Worm (Caenorhabditis elegans) whole organism, young adult: ENCODE data around the gene jtr-1.

Experiments
- B0019.2 ChIP-seq: fragments of 200-800 bp; sonication (Bioruptor generic); conservative IDR thresholded peaks from 2 replicates; pipeline ENCODE4 v1.3.6; 2022; ENCODE audit warnings: missing genetic modification reagents, missing genetic modification characterization, missing compliant biosample characterization
- D2030.7 ChIP-seq: fragments of 200-800 bp; sonication (Bioruptor generic); IDR thresholded peaks from 2 replicates; pipeline ENCODE4 v1.3.6; 2022; ENCODE audit warnings: missing genetic modification reagents, missing genetic modification characterization, missing compliant biosample characterization
- F22D6.2 ChIP-seq: sonication (generic microtip); optimal IDR thresholded peaks from 2 replicates; lab custom pipeline; 2016; ENCODE audit warnings: mild to moderate bottlenecking, missing genetic modification characterization, missing compliant biosample characterization
- F37B4.10 ChIP-seq: fragments of 200-800 bp; sonication (Bioruptor generic); IDR thresholded peaks from 2 replicates; pipeline ENCODE4 v1.3.6; 2022; ENCODE audit warnings: missing genetic modification characterization, missing compliant biosample characterization
- F39B2.1 ChIP-seq: fragments of 200-800 bp; sonication (Bioruptor generic); IDR thresholded peaks from 2 replicates; pipeline ENCODE4 v1.3.6; 2022; ENCODE audit warnings: missing genetic modification reagents, missing genetic modification characterization, missing compliant biosample characterization
- F49E8.2 ChIP-seq: sonication (generic microtip); optimal IDR thresholded peaks from 3 replicates; lab custom pipeline; 2017; ENCODE audit warnings: missing genetic modification characterization, mild to moderate bottlenecking, missing compliant biosample characterization, antibody characterized with exemption, moderate library complexity; ENCODE audit not compliant: insufficient read depth
- K11D2.4 ChIP-seq: fragments of 200-800 bp; sonication (Bioruptor generic); IDR thresholded peaks from 2 replicates; pipeline ENCODE4 v1.3.6; 2022; ENCODE audit warnings: missing genetic modification reagents, missing genetic modification characterization, missing compliant biosample characterization
- K12H6.12 ChIP-seq: fragments of 200-800 bp; sonication (Bioruptor generic); optimal IDR thresholded peaks from 2 replicates; lab custom pipeline; 2018; ENCODE audit warnings: mild to moderate bottlenecking, missing genetic modification characterization, missing compliant biosample characterization
- Y79H2A.3 ChIP-seq: fragments of 200-800 bp; sonication (Bioruptor generic); conservative IDR thresholded peaks from 2 replicates; pipeline ENCODE4 v1.3.6; 2022; ENCODE audit warnings: missing genetic modification reagents, missing genetic modification characterization, missing compliant biosample characterization
- Y95B8A.8 ChIP-seq: fragments of 200-800 bp; sonication (Bioruptor generic); IDR thresholded peaks from 2 replicates; pipeline ENCODE4 v1.3.6; 2022; ENCODE audit warnings: missing genetic modification reagents, missing genetic modification characterization, missing compliant biosample characterization
- ama-1 ChIP-seq, 3 experiments: fragments of 150-350 bp in 1 of 3; sonication (generic microtip) in 2 of 3; optimal IDR thresholded peaks; 2 replicates each; lab custom pipeline; 2014 to 2018; ENCODE audit warnings: missing biosample characterization in 2 of 3, missing genetic modification characterization in 2 of 3, missing genetic modification reagents in 2 of 3
- aptf-3 ChIP-seq: fragments of 200-800 bp; sonication (Bioruptor generic); IDR thresholded peaks from 2 replicates; pipeline ENCODE4 v1.3.6; 2022; ENCODE audit warnings: missing genetic modification characterization, missing compliant biosample characterization
- athp-1 ChIP-seq: sonication (generic microtip); optimal IDR thresholded peaks from 2 replicates; lab custom pipeline; 2017; ENCODE audit warnings: mild to moderate bottlenecking, missing genetic modification characterization, missing compliant biosample characterization
- attf-6 ChIP-seq: fragments of 200-800 bp; sonication (Bioruptor generic); IDR thresholded peaks from 2 replicates; pipeline ENCODE4 v1.3.6; 2022; ENCODE audit warnings: missing genetic modification reagents, missing genetic modification characterization, missing compliant biosample characterization
- bed-2 ChIP-seq: fragments of 200-800 bp; sonication (Bioruptor generic); IDR thresholded peaks from 2 replicates; pipeline ENCODE4 v1.3.6; 2022; ENCODE audit warnings: missing genetic modification reagents, missing genetic modification characterization, missing compliant biosample characterization
- ceh-27 ChIP-seq: fragments of 200-800 bp; sonication (Bioruptor generic); optimal IDR thresholded peaks from 2 replicates; lab custom pipeline; 2018; ENCODE audit warnings: mild to moderate bottlenecking, missing genetic modification characterization, moderate library complexity, missing compliant biosample characterization
- ceh-79 ChIP-seq: sonication (generic microtip); optimal IDR thresholded peaks from 2 replicates; lab custom pipeline; 2017; ENCODE audit warnings: mild to moderate bottlenecking, missing genetic modification characterization, missing compliant biosample characterization
- chd-7 ChIP-seq: sonication (generic microtip); optimal IDR thresholded peaks from 2 replicates; lab custom pipeline; 2016; ENCODE audit warnings: mild to moderate bottlenecking, missing genetic modification characterization, moderate library complexity, missing compliant biosample characterization
- dox-1 ChIP-seq: fragments of 200-800 bp; sonication (Bioruptor generic); IDR thresholded peaks from 2 replicates; pipeline ENCODE4 v1.3.6; 2022; ENCODE audit warnings: missing genetic modification reagents, missing genetic modification characterization, missing compliant biosample characterization
- efl-1 ChIP-seq: fragments of 150-350 bp; optimal IDR thresholded peaks from 2 replicates; lab custom pipeline; 2014; ENCODE audit warnings: missing biosample characterization, missing genetic modification reagents, missing genetic modification characterization
- him-1 ChIP-seq: sonication (generic microtip); optimal IDR thresholded peaks from 2 replicates; lab custom pipeline; 2016; ENCODE audit warnings: missing genotype, missing genetic modification reagents, missing genetic modification characterization, missing compliant biosample characterization
- hrde-1 ChIP-seq: sonication (generic microtip); optimal IDR thresholded peaks from 2 replicates; lab custom pipeline; 2016; ENCODE audit warnings: missing genetic modification characterization, mild to moderate bottlenecking, missing compliant biosample characterization, moderate library complexity, missing genotype, missing genetic modification reagents, borderline replicate concordance
- lir-1 ChIP-seq: fragments of 200-800 bp; sonication (Bioruptor generic); conservative IDR thresholded peaks from 2 replicates; pipeline ENCODE4 v1.3.6; 2022; ENCODE audit warnings: missing genetic modification reagents, missing genetic modification characterization, missing compliant biosample characterization
- madf-10 ChIP-seq: sonication (generic microtip); optimal IDR thresholded peaks from 2 replicates; lab custom pipeline; 2016; ENCODE audit warnings: mild to moderate bottlenecking, missing genetic modification characterization, missing compliant biosample characterization
- madf-6 ChIP-seq: fragments of 200-800 bp; sonication (Bioruptor generic); IDR thresholded peaks from 2 replicates; pipeline ENCODE4 v1.3.6; 2022; ENCODE audit warnings: missing genetic modification reagents, missing genetic modification characterization, missing compliant biosample characterization
- mel-28 ChIP-seq: sonication (generic microtip); optimal IDR thresholded peaks from 2 replicates; lab custom pipeline; 2016; ENCODE audit warnings: borderline replicate concordance, mild to moderate bottlenecking, missing genetic modification characterization, missing compliant biosample characterization
- mes-4 ChIP-seq: sonication (generic microtip); optimal IDR thresholded peaks from 2 replicates; lab custom pipeline; 2016; ENCODE audit warnings: missing genotype, missing genetic modification characterization, missing compliant biosample characterization
- mxl-1 ChIP-seq: sonication (generic microtip); optimal IDR thresholded peaks from 2 replicates; lab custom pipeline; 2016; ENCODE audit warnings: missing genetic modification characterization, missing compliant biosample characterization
- nfyb-1 ChIP-seq: fragments of 200-800 bp; sonication (Bioruptor generic); IDR thresholded peaks from 2 replicates; pipeline ENCODE4 v1.3.6; 2022; ENCODE audit warnings: missing genetic modification reagents, missing genetic modification characterization, missing compliant biosample characterization
- nhr-120 ChIP-seq: fragments of 200-800 bp; sonication (Bioruptor generic); IDR thresholded peaks from 2 replicates; pipeline ENCODE4 v1.3.6; 2022; ENCODE audit warnings: missing genetic modification characterization, missing compliant biosample characterization
- nhr-179 ChIP-seq: sonication (generic microtip); optimal IDR thresholded peaks from 2 replicates; lab custom pipeline; 2016; ENCODE audit warnings: mild to moderate bottlenecking, missing genetic modification characterization, missing compliant biosample characterization
- nhr-27 ChIP-seq: fragments of 200-800 bp; sonication (Bioruptor generic); optimal IDR thresholded peaks from 2 replicates; lab custom pipeline; 2018; ENCODE audit warnings: mild to moderate bottlenecking, missing genetic modification characterization, moderate library complexity, missing compliant biosample characterization
- nhr-80 ChIP-seq: sonication (generic microtip); optimal IDR thresholded peaks from 2 replicates; lab custom pipeline; 2016; ENCODE audit warnings: missing genetic modification characterization, missing compliant biosample characterization
- nhr-90 ChIP-seq: sonication (generic microtip); optimal IDR thresholded peaks from 2 replicates; lab custom pipeline; 2016; ENCODE audit warnings: missing genotype, mild to moderate bottlenecking, missing genetic modification characterization, missing compliant biosample characterization
- pha-4 ChIP-seq: fragments of 150-350 bp; sonication (generic microtip); optimal IDR thresholded peaks from 2 replicates; lab custom pipeline; 2014; ENCODE audit warnings: missing biosample characterization, missing genetic modification reagents, missing genetic modification characterization
- rpc-1 ChIP-seq, 2 experiments: fragments of 150-350 bp in 1 of 2; sonication (generic microtip) in 1 of 2; optimal IDR thresholded peaks; 2 replicates each; lab custom pipeline; 2014 to 2018; ENCODE audit warnings: missing biosample characterization in 1 of 2, missing genetic modification characterization in 1 of 2, missing genetic modification reagents in 1 of 2, missing genotype in 1 of 2
- somi-1 ChIP-seq: fragments of 200-800 bp; sonication (Bioruptor generic); optimal IDR thresholded peaks from 2 replicates; lab custom pipeline; 2018; ENCODE audit warnings: mild to moderate bottlenecking, missing genetic modification characterization, missing compliant biosample characterization
- unc-130 ChIP-seq: sonication (generic microtip); optimal IDR thresholded peaks from 2 replicates; lab custom pipeline; 2016; ENCODE audit warnings: missing genetic modification reagents, missing genetic modification characterization, missing compliant biosample characterization
- ztf-22 ChIP-seq: fragments of 200-800 bp; sonication (Bioruptor generic); optimal IDR thresholded peaks from 2 replicates; lab custom pipeline; 2018; ENCODE audit warnings: mild to moderate bottlenecking, missing genetic modification characterization, moderate library complexity, missing compliant biosample characterization
- ztf-3 ChIP-seq: fragments of 200-800 bp; sonication (Bioruptor generic); optimal IDR thresholded peaks from 2 replicates; lab custom pipeline; 2018; ENCODE audit warnings: mild to moderate bottlenecking, missing genetic modification characterization, missing compliant biosample characterization
- ztf-6 ChIP-seq: fragments of 200-800 bp; sonication (Bioruptor generic); IDR thresholded peaks from 2 replicates; pipeline ENCODE4 v1.3.6; 2022; ENCODE audit warnings: missing genetic modification reagents, missing genetic modification characterization, missing compliant biosample characterization

Gene jtr-1

DNA sequence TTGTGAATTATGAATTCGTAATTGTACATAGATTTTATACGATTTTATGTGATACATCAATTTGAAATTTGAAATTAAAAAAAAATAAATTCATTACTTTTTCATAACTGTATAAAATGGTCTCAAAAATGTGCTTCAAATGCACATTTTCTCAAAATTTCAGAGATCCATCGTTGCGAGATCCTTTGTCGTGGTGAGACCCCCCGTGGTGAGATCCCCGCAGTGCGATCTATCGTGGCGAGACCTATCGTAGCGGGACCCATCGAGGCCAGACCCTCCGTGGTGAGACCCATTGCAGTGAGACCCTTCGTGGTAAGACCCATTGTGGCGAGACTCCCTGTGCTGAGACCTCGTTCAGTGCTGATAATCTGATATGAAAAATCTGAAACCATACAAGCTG lies 38.7 kb downstream of the jtr-1 start (continued):
- TF ChIP-seq D2030.7 (GFP tag; lab: Robert Waterston, UW) (no peak), lir-1 (no peak; the same call in 1 of the 2 replicates), ceh-27 (no peak), mes-4 (no peak), nhr-179 (tag; lab: Kevin White, UChicago) (no peak), hrde-1 (tag; lab: Kevin White, UChicago) (no peak), K11D2.4 (0 out of 2 replicates have a peak, but pooled peaks have one; percentile 67), dox-1 (GFP tag; lab: Robert Waterston, UW) (no peak), nhr-120 (no peak), bed-2 (GFP tag; lab: Robert Waterston, UW) (no peak), ztf-22 (GFP tag; lab: Kevin White, UChicago) (no peak), him-1 (no peak), Y79H2A.3 (no peak), ama-1 (optimal IDR thresholded peaks at IDR 0.05; lab: Kevin White, UChicago) (peak; percentile 9), ama-1 (GFP tag; optimal IDR thresholded peaks at IDR 0.05; lab: Kevin White, UChicago) (no peak), F37B4.10 (GFP tag; lab: Robert Waterston, UW) (no peak), Y95B8A.8 (0 out of 2 replicates have a peak, but pooled peaks have one; percentile 53), mxl-1 (tag; lab: Kevin White, UChicago) (no peak), attf-6 (GFP tag; lab: Robert Waterston, UW) (no peak), pha-4 (no peak), madf-10 (no peak), chd-7 (tag; lab: Kevin White, UChicago) (peak; percentile 38), F49E8.2 (tag; lab: Kevin White, UChicago) (no peak), efl-1 (GFP tag; lab: Kevin White, UChicago) (no peak), nhr-90 (tag; lab: Kevin White, UChicago) (peak; percentile 54), rpc-1 (optimal IDR thresholded peaks at IDR 0.05; lab: Kevin White, UChicago) (no peak), rpc-1 (tag; optimal IDR thresholded peaks at IDR 0.05; lab: Kevin White, UChicago) (no peak), F22D6.2 (tag; lab: Kevin White, UChicago) (no peak), ztf-3 (no peak), nhr-80 (tag; lab: Kevin White, UChicago) (no peak), aptf-3 (GFP tag; lab: Robert Waterston, UW) (no peak), ceh-79 (tag; lab: Kevin White, UChicago) (no peak), madf-6 (GFP tag; lab: Robert Waterston, UW) (no peak), F39B2.1 (GFP tag; lab: Robert Waterston, UW) (no peak), unc-130 (no peak), mel-28 (tag; lab: Kevin White, UChicago) (no peak), nhr-27 (tag; lab: Kevin White, UChicago) (no peak), somi-1 (no peak), athp-1 (tag; lab: Kevin White, UChicago) (no peak), ztf-6 (no peak), B0019.2 (GFP tag; lab: Robert Waterston, UW) (no peak), K12H6.12 (tag; lab: Kevin White, UChicago) (no peak), nfyb-1 (GFP tag; lab: Robert Waterston, UW) (no peak)
